Fruit fly (Drosophila melanogaster) whole organism, embryonic: Measurements from ENCODE around the gene CG15143.
A peak's percentile ranks its signal among the peaks of the same experiment; 100 is the strongest.

Experiments
- Asciz ChIP-seq: fragments of 200-800 bp; sonication (Bioruptor generic); optimal IDR thresholded peaks from 2 replicates; lab custom pipeline; 2017; ENCODE audit warnings: missing biosample characterization, mild to moderate bottlenecking, missing genetic modification characterization, missing genetic modification reagents
- Atf3 ChIP-seq: fragments of 200-800 bp; sonication (Bioruptor generic); optimal IDR thresholded peaks from 3 replicates; lab custom pipeline; 2016; ENCODE audit warnings: missing biosample characterization, missing genetic modification characterization
- Bteb2 ChIP-seq: fragments of 200-800 bp; sonication (Bioruptor generic); optimal IDR thresholded peaks from 2 replicates; lab custom pipeline; 2016; ENCODE audit warnings: missing biosample characterization, missing genetic modification characterization
- CG12219 ChIP-seq: fragments of 200-800 bp; sonication (Bioruptor generic); optimal IDR thresholded peaks from 3 replicates; lab custom pipeline; 2018; ENCODE audit warnings: missing biosample characterization, mild to moderate bottlenecking, missing genetic modification characterization
- CG12391 ChIP-seq: fragments of 200-800 bp; sonication (Bioruptor generic); optimal IDR thresholded peaks from 3 replicates; lab custom pipeline; 2018; ENCODE audit warnings: missing biosample characterization, mild to moderate bottlenecking, missing genetic modification characterization, moderate library complexity
- CG15479 ChIP-seq: fragments of 200-800 bp; sonication (Bioruptor generic); optimal IDR thresholded peaks from 3 replicates; lab custom pipeline; 2019; ENCODE audit warnings: missing biosample characterization, mild to moderate bottlenecking, missing genetic modification characterization, moderate library complexity
- CG17361 ChIP-seq: fragments of 200-800 bp; sonication (Bioruptor generic); IDR thresholded peaks from 3 replicates; pipeline ENCODE4 v1.3.6; 2022; ENCODE audit warnings: missing biosample characterization, missing genetic modification characterization
- CG2875 ChIP-seq: fragments of 200-800 bp; sonication (Bioruptor generic); optimal IDR thresholded peaks from 2 replicates; lab custom pipeline; 2017; ENCODE audit warnings: missing biosample characterization, mild to moderate bottlenecking, missing genetic modification characterization, missing genetic modification reagents
- CG31365 ChIP-seq: fragments of 200-800 bp; sonication (Bioruptor generic); optimal IDR thresholded peaks from 2 replicates; lab custom pipeline; 2018; ENCODE audit warnings: missing biosample characterization, mild to moderate bottlenecking, missing genetic modification characterization
- CG3847 ChIP-seq: fragments of 200-800 bp; sonication (Bioruptor generic); IDR thresholded peaks from 2 replicates; pipeline ENCODE4 v1.3.6; 2022; ENCODE audit warnings: missing biosample characterization, missing genetic modification characterization
- CG4820 ChIP-seq: fragments of 200-800 bp; sonication (Bioruptor generic); optimal IDR thresholded peaks from 3 replicates; lab custom pipeline; 2016; ENCODE audit warnings: missing biosample characterization, missing genetic modification characterization
- CG6272 ChIP-seq: fragments of 200-800 bp; sonication (Bioruptor generic); IDR thresholded peaks from 2 replicates; pipeline ENCODE4 v1.3.6; 2022; ENCODE audit warnings: missing biosample characterization, missing genetic modification characterization
- CG6813 ChIP-seq: fragments of 200-800 bp; sonication (Bioruptor generic); optimal IDR thresholded peaks from 2 replicates; lab custom pipeline; 2017; ENCODE audit warnings: missing biosample characterization, missing genetic modification characterization, mild to moderate bottlenecking, moderate library complexity, missing genetic modification reagents
- CG8765 ChIP-seq: fragments of 200-800 bp; sonication (Bioruptor generic); IDR thresholded peaks from 2 replicates; pipeline ENCODE4 v1.3.6; 2022; ENCODE audit warnings: missing biosample characterization, missing genetic modification characterization
- Chrac-16 ChIP-seq: fragments of 200-800 bp; sonication (Bioruptor generic); optimal IDR thresholded peaks from 3 replicates; lab custom pipeline; 2016; ENCODE audit warnings: missing biosample characterization, missing genetic modification characterization
- Dp ChIP-seq: fragments of 200-800 bp; sonication (Bioruptor generic); optimal IDR thresholded peaks from 2 replicates; lab custom pipeline; 2018; ENCODE audit warnings: missing biosample characterization, mild to moderate bottlenecking, missing genetic modification characterization, moderate library complexity
- E2f1 ChIP-seq: fragments of 200-800 bp; sonication (Bioruptor generic); IDR thresholded peaks from 2 replicates; pipeline ENCODE4 v1.3.6; 2022; ENCODE audit warnings: missing biosample characterization, missing genetic modification characterization
- Eip74EF ChIP-seq, 2 experiments: fragments of 200-800 bp in 1 of 2; fragments of >200 bp in 1 of 2; sonication (Bioruptor generic) in 1 of 2; optimal IDR thresholded peaks; 2 replicates each; lab custom pipeline; 2017 to 2019; ENCODE audit warnings: missing biosample characterization in 2 of 2, missing genetic modification characterization in 2 of 2, mild to moderate bottlenecking in 1 of 2, moderate library complexity in 1 of 2
- Gug ChIP-seq: fragments of 200-800 bp; sonication (Bioruptor generic); IDR thresholded peaks from 4 replicates; pipeline ENCODE4 v1.3.6; 2022; ENCODE audit warnings: missing biosample characterization, missing genetic modification characterization
- Hey ChIP-seq: fragments of 200-800 bp; sonication (Bioruptor generic); optimal IDR thresholded peaks from 3 replicates; lab custom pipeline; 2018; ENCODE audit warnings: missing biosample characterization, mild to moderate bottlenecking, missing genetic modification characterization
- Hr78 ChIP-seq, 2 experiments: fragments of 200-800 bp in 1 of 2; fragments of >200 bp in 1 of 2; sonication (Bioruptor generic) in 1 of 2; optimal IDR thresholded peaks; 2 replicates each; lab custom pipeline; 2017 to 2019; ENCODE audit warnings: missing biosample characterization in 2 of 2, missing genetic modification characterization in 2 of 2, mild to moderate bottlenecking in 1 of 2, moderate library complexity in 1 of 2
- Lhr ChIP-seq: fragments of 200-800 bp; sonication (Bioruptor generic); optimal IDR thresholded peaks from 3 replicates; lab custom pipeline; 2017; ENCODE audit warnings: mild to moderate bottlenecking, missing biosample characterization, missing genetic modification reagents, missing genetic modification characterization
- MBD-R2 ChIP-seq: fragments of 200-800 bp; sonication (Bioruptor generic); IDR thresholded peaks from 2 replicates; pipeline ENCODE4 v1.3.6; 2022; ENCODE audit warnings: missing biosample characterization, missing genetic modification characterization
- Mrtf ChIP-seq: fragments of 200-800 bp; sonication (Bioruptor generic); IDR thresholded peaks from 3 replicates; pipeline ENCODE4 v1.3.6; 2022; ENCODE audit warnings: missing biosample characterization, missing genetic modification characterization
- NC2β ChIP-seq: fragments of 200-800 bp; sonication (Bioruptor generic); optimal IDR thresholded peaks from 2 replicates; lab custom pipeline; 2016; ENCODE audit warnings: missing biosample characterization, missing genetic modification characterization
- NFAT ChIP-seq: fragments of 200-800 bp; sonication (Bioruptor generic); IDR thresholded peaks from 2 replicates; pipeline ENCODE4 v1.3.6; 2022; ENCODE audit warnings: missing biosample characterization, missing genetic modification characterization
- Oaz ChIP-seq: fragments of 200-800 bp; sonication (Bioruptor generic); IDR thresholded peaks from 2 replicates; pipeline ENCODE4 v1.3.6; 2022; ENCODE audit warnings: missing biosample characterization, missing genetic modification characterization
- Oli ChIP-seq: fragments of 200-800 bp; sonication (Bioruptor generic); optimal IDR thresholded peaks from 2 replicates; lab custom pipeline; 2018; ENCODE audit warnings: missing biosample characterization, mild to moderate bottlenecking, missing genetic modification characterization, moderate library complexity
- Optix ChIP-seq: fragments of 200-800 bp; sonication (Bioruptor generic); IDR thresholded peaks from 3 replicates; pipeline ENCODE4 v1.3.6; 2022; ENCODE audit warnings: missing biosample characterization, missing genetic modification characterization
- PHDP ChIP-seq: fragments of 200-800 bp; sonication (Bioruptor generic); optimal IDR thresholded peaks from 3 replicates; lab custom pipeline; 2018; ENCODE audit warnings: missing biosample characterization, mild to moderate bottlenecking, missing genetic modification characterization, moderate library complexity
- Ravus ChIP-seq: fragments of 200-800 bp; sonication (Bioruptor generic); IDR thresholded peaks from 2 replicates; pipeline ENCODE4 v1.3.6; 2022; ENCODE audit warnings: missing biosample characterization, missing genetic modification characterization
- Scr ChIP-seq: fragments of 200-800 bp; sonication (Bioruptor generic); IDR thresholded peaks from 2 replicates; pipeline ENCODE4 v1.3.6; 2022; ENCODE audit warnings: missing biosample characterization, missing genetic modification characterization; ENCODE audit not compliant: partially characterized antibody
- Sox102F ChIP-seq: fragments of 200-800 bp; sonication (Bioruptor generic); optimal IDR thresholded peaks from 2 replicates; lab custom pipeline; 2018; ENCODE audit warnings: missing biosample characterization, mild to moderate bottlenecking, missing genetic modification characterization, moderate library complexity
- Stat92E ChIP-seq, 3 experiments: fragments of >200 bp in 2 of 3; fragments of 200-800 bp in 1 of 3; sonication (Bioruptor generic) in 1 of 3; optimal IDR thresholded peaks; 2 replicates each; lab custom pipeline; 2017 to 2019; ENCODE audit warnings: missing biosample characterization in 3 of 3, missing genetic modification characterization in 3 of 3, mild to moderate bottlenecking in 1 of 3, moderate library complexity in 1 of 3
- TFAM ChIP-seq: fragments of 200-800 bp; sonication (Bioruptor generic); optimal IDR thresholded peaks from 2 replicates; lab custom pipeline; 2017; ENCODE audit warnings: missing biosample characterization, missing genetic modification characterization, inconsistent platforms
- Xbp1 ChIP-seq: fragments of 200-800 bp; sonication (Bioruptor generic); optimal IDR thresholded peaks from 3 replicates; lab custom pipeline; 2016; ENCODE audit warnings: missing biosample characterization, mild to moderate bottlenecking, missing genetic modification characterization
- ab ChIP-seq: fragments of 200-800 bp; sonication (Bioruptor generic); optimal IDR thresholded peaks from 2 replicates; lab custom pipeline; 2016; ENCODE audit warnings: missing biosample characterization, missing genetic modification characterization
- ap ChIP-seq: fragments of 200-800 bp; sonication (Bioruptor generic); IDR thresholded peaks from 2 replicates; pipeline ENCODE4 v1.3.6; 2022; ENCODE audit warnings: missing biosample characterization, missing genetic modification characterization
- cad ChIP-seq: fragments of >200 bp; optimal IDR thresholded peaks from 2 replicates; lab custom pipeline; 2017; ENCODE audit warnings: missing biosample characterization, missing genetic modification characterization
- cg ChIP-seq: fragments of 200-800 bp; sonication (Bioruptor generic); optimal IDR thresholded peaks from 3 replicates; lab custom pipeline; 2019; ENCODE audit warnings: missing biosample characterization, mild to moderate bottlenecking, missing genetic modification characterization, moderate library complexity
- danr ChIP-seq: fragments of 200-800 bp; sonication (Bioruptor generic); IDR thresholded peaks from 2 replicates; pipeline ENCODE4 v1.3.6; 2022; ENCODE audit warnings: missing biosample characterization, missing genetic modification characterization
- nau ChIP-seq: fragments of 200-800 bp; sonication (Bioruptor generic); optimal IDR thresholded peaks from 3 replicates; lab custom pipeline; 2017; ENCODE audit warnings: missing biosample characterization, mild to moderate bottlenecking, missing genetic modification characterization, missing genetic modification reagents
- oc ChIP-seq: fragments of 200-800 bp; sonication (Bioruptor generic); optimal IDR thresholded peaks from 2 replicates; lab custom pipeline; 2018; ENCODE audit warnings: missing biosample characterization, mild to moderate bottlenecking, missing genetic modification characterization, moderate library complexity
- sim ChIP-seq: fragments of 200-800 bp; sonication (Bioruptor generic); IDR thresholded peaks from 2 replicates; pipeline ENCODE4 v1.3.6; 2022; ENCODE audit warnings: missing biosample characterization, missing genetic modification characterization
- slbo ChIP-seq: fragments of 200-800 bp; sonication (Bioruptor generic); IDR thresholded peaks from 2 replicates; pipeline ENCODE4 v1.3.6; 2022; ENCODE audit warnings: missing biosample characterization, missing genetic modification characterization
- tap ChIP-seq: fragments of 200-800 bp; optimal IDR thresholded peaks from 3 replicates; lab custom pipeline; 2019; ENCODE audit warnings: missing biosample characterization, mild to moderate bottlenecking, missing genetic modification characterization, moderate library complexity
- vvl ChIP-seq: fragments of 200-800 bp; sonication (Bioruptor generic); IDR thresholded peaks from 2 replicates; pipeline ENCODE4 v1.3.6; 2022; ENCODE audit warnings: missing biosample characterization, missing genetic modification characterization
- zfh1 ChIP-seq: fragments of 200-800 bp; sonication (Bioruptor generic); IDR thresholded peaks from 3 replicates; pipeline ENCODE4 v1.3.6; 2022; ENCODE audit warnings: missing biosample characterization, missing genetic modification characterization
- zfh2 ChIP-seq: fragments of 200-800 bp; sonication (Bioruptor generic); optimal IDR thresholded peaks from 2 replicates; lab custom pipeline; 2016; ENCODE audit warnings: missing biosample characterization, missing genetic modification characterization

The CG15143 gene

dm6 chr2L:17514090-17514715 is 10.1 kb downstream of the CG15143 start (continued):
- TF ChIP-seq Dp (GFP tag; lab: Kevin White, UChicago) (no peak), TFAM (peak; percentile 73), nau (GFP tag; lab: Kevin White, UChicago) (peak; percentile 68), Gug (GFP tag; lab: Robert Waterston, UW) (peak; percentile 48; the same call in 2 of the 4 replicates), Asciz (GFP tag; lab: Kevin White, UChicago) (peak; percentile 87), slbo (GFP tag; lab: Robert Waterston, UW) (peak; percentile 79), oc (tag; lab: Kevin White, UChicago) (peak; percentile 80), Atf3 (GFP tag; lab: Kevin White, UChicago) (peak; percentile 53), MBD-R2 (peak; percentile 56; the same call in 1 of the 2 replicates), zfh2 (GFP tag; lab: Kevin White, UChicago) (no peak), danr (GFP tag; lab: Robert Waterston, UW) (peak; percentile 81), CG8765 (peak; percentile 78), Hr78 (GFP tag; optimal IDR thresholded peaks at IDR 0.05; lab: Kevin White, UChicago) (peak in 1 of 2 experiments; percentile 62), CG12219 (GFP tag; lab: Kevin White, UChicago) (peak; percentile 83), Stat92E (GFP tag; optimal IDR thresholded peaks at IDR 0.05; lab: Kevin White, UChicago) (no peak), ap (GFP tag; lab: Robert Waterston, UW) (peak; percentile 77), Sox102F (GFP tag; lab: Kevin White, UChicago) (peak; percentile 86), Scr (no peak), CG2875 (GFP tag; lab: Kevin White, UChicago) (peak; percentile 87), sim (GFP tag; lab: Robert Waterston, UW) (peak; percentile 65; the same call in 1 of the 2 replicates), Optix (peak; percentile 27; the same call in 1 of the 3 replicates), tap (tag; lab: Kevin White, UChicago) (peak; percentile 91), Chrac-16 (GFP tag; lab: Kevin White, UChicago) (peak; percentile 84), Oaz (GFP tag; lab: Robert Waterston, UW) (peak; percentile 54; the same call in 1 of the 2 replicates), CG6272 (GFP tag; lab: Robert Waterston, UW) (peak; percentile 77), Bteb2 (no peak), CG17361 (GFP tag; lab: Robert Waterston, UW) (peak; percentile 92), zfh1 (GFP tag; lab: Robert Waterston, UW) (peak; percentile 90), CG3847 (peak; percentile 77), CG12391 (tag; lab: Kevin White, UChicago) (peak; percentile 93), NFAT (GFP tag; lab: Robert Waterston, UW) (peak; percentile 49), CG15479 (GFP tag; lab: Kevin White, UChicago) (no peak), Lhr (GFP tag; lab: Kevin White, UChicago) (peak; percentile 69), Xbp1 (GFP tag; lab: Kevin White, UChicago) (peak; percentile 85), NC2β (GFP tag; lab: Kevin White, UChicago) (peak; percentile 86), Mrtf (GFP tag; lab: Robert Waterston, UW) (peak; percentile 76; the same call in 2 of the 3 replicates), Ravus (peak; percentile 35), ab (peak; percentile 56), CG6813 (GFP tag; lab: Kevin White, UChicago) (peak; percentile 83), cad (GFP tag; lab: Kevin White, UChicago) (no peak), Eip74EF (GFP tag; optimal IDR thresholded peaks at IDR 0.05; lab: Kevin White, UChicago) (peak in 1 of 2 experiments; percentile 78), CG31365 (peak; percentile 44), E2f1 (GFP tag; lab: Robert Waterston, UW) (peak; percentile 79), CG4820 (GFP tag; lab: Kevin White, UChicago) (peak; percentile 88), Oli (tag; lab: Kevin White, UChicago) (peak; percentile 88), vvl (GFP tag; lab: Robert Waterston, UW) (peak; percentile 93), Hey (tag; lab: Kevin White, UChicago) (peak; percentile 48), cg (GFP tag; lab: Kevin White, UChicago) (no peak), PHDP (tag; lab: Kevin White, UChicago) (peak; percentile 88)
